Worm (Caenorhabditis elegans) whole organism, midembryonic: Measurements from ENCODE around the gene ZK616.1.

Experiments used
- T22C8.4 ChIP-seq: fragments of 200-800 bp; sonication (Bioruptor generic); IDR thresholded peaks from 2 replicates; pipeline ENCODE4 v1.3.6; 2022; ENCODE audit warnings: missing genetic modification characterization, missing compliant biosample characterization
- cog-1 ChIP-seq: sonication (generic microtip); optimal IDR thresholded peaks from 2 replicates; lab custom pipeline; 2016; ENCODE audit warnings: missing genetic modification characterization, missing compliant biosample characterization
- flt-1 ChIP-seq: fragments of 200-800 bp; sonication (Bioruptor generic); IDR thresholded peaks from 2 replicates; pipeline ENCODE4 v1.3.6; 2022; ENCODE audit warnings: missing genetic modification characterization, missing compliant biosample characterization
- klf-2 ChIP-seq: fragments of 200-800 bp; sonication (Bioruptor generic); conservative IDR thresholded peaks from 2 replicates; pipeline ENCODE4 v1.3.6; 2022; ENCODE audit warnings: missing genetic modification reagents, missing genetic modification characterization, missing compliant biosample characterization
- med-1 ChIP-seq: sonication (generic microtip); optimal IDR thresholded peaks from 2 replicates; lab custom pipeline; 2017; ENCODE audit warnings: missing genetic modification characterization, mild to moderate bottlenecking, missing compliant biosample characterization, antibody characterized with exemption, missing genetic modification reagents; ENCODE audit not compliant: insufficient read depth
- ref-1 ChIP-seq: fragments of 200-800 bp; sonication (Bioruptor generic); conservative IDR thresholded peaks from 2 replicates; pipeline ENCODE4 v1.3.6; 2022; ENCODE audit warnings: missing genetic modification reagents, missing genetic modification characterization, missing compliant biosample characterization
- tab-1 ChIP-seq: fragments of 200-800 bp; sonication (Bioruptor generic); IDR thresholded peaks from 2 replicates; pipeline ENCODE4 v1.3.6; 2022; ENCODE audit warnings: missing genetic modification characterization, missing compliant biosample characterization
- ztf-23 ChIP-seq: fragments of 200-800 bp; sonication (Bioruptor generic); IDR thresholded peaks from 2 replicates; pipeline ENCODE4 v1.3.6; 2022; ENCODE audit warnings: missing genetic modification reagents, missing genetic modification characterization, missing compliant biosample characterization
- ztf-29 ChIP-seq: fragments of 200-800 bp; sonication (Bioruptor generic); IDR thresholded peaks from 2 replicates; pipeline ENCODE4 v1.3.6; 2022; ENCODE audit warnings: missing genetic modification reagents, missing genetic modification characterization, missing compliant biosample characterization

The ZK616.1 gene

DNA sequence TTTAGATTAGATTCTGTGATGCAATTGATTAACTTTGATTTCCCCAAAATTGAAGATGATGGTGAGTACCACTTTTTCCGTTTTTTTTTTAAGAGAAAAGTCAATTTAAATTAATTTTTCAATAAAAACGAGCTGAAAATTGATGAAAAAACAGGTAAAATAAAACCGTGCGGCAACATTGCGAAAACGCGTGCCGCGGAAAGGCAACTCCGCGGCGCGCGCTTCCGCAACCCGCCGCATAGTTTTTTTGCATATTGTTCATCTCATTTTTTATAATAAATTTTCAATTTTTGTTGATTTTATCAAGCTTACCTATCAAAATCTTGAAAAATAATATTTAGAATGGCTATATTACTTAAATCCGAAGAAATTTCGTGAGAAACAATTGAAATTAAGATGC is 29.8 kb upstream of the ZK616.1 start:
- TF ChIP-seq klf-2 (GFP tag; lab: Robert Waterston, UW) (no peak), med-1 (GFP tag; lab: Kevin White, UChicago) (peak; percentile 34), ztf-29 (0 out of 2 replicates have a peak, but pooled peaks have one; percentile 29), ref-1 (GFP tag; lab: Robert Waterston, UW) (0 out of 2 replicates have a peak, but pooled peaks have one; percentile 19), ztf-23 (GFP tag; lab: Robert Waterston, UW) (0 out of 2 replicates have a peak, but pooled peaks have one; percentile 25), T22C8.4 (peak; percentile 57; the same call in 1 of the 2 replicates), tab-1 (GFP tag; lab: Robert Waterston, UW) (peak; percentile 39; the same call in 1 of the 2 replicates), flt-1 (peak; percentile 85), cog-1 (peak; percentile 26)

DNA sequence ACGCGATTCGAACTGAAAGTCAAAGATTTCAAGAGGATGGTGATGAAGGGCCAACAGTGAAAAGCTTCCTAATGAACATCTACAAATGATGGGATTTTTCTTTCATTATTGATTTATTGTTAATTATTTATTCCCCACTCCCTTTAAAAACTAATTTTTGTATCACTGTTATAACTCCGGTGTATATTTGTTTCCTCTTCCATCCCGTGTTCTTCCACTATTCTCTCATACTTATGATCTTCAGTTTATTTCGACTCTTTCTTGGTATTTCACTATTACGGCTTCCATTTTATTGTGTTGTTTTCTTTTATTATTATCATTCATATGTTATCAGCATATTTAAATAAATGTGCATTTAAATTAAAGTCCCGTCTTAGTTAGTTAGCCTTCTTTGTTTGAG is 26.4 kb upstream of the ZK616.1 start:
- no peak for TF ChIP-seq klf-2 (GFP tag; lab: Robert Waterston, UW)
- no peak for TF ChIP-seq cog-1
- TF ChIP-seq ztf-23 (GFP tag; lab: Robert Waterston, UW) = no peak
- TF ChIP-seq ref-1 (GFP tag; lab: Robert Waterston, UW) = no peak
- TF ChIP-seq med-1 (GFP tag; lab: Kevin White, UChicago) = no peak
- TF ChIP-seq tab-1 (GFP tag; lab: Robert Waterston, UW) = no peak
- TF ChIP-seq ztf-29 = no peak
- TF ChIP-seq flt-1 = no peak
- no peak for TF ChIP-seq T22C8.4

DNA sequence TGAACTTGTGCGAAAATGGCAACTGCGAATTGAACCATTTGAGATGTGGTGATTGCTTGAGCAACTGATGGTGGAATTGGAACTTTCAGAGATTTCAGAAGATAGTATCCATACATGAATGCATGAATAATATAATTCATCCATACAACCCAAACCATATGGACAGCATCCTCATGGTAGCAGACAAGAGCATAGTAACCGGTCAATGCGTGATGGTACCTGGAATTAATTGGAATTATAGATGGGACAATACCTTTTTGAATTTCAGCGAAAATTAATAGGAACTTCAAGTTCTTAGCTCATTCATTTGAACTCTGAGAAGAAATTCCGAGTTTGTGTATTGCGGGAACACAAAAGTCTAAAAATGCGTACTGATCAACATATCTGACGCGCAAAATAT is 25.8 kb upstream of the ZK616.1 start:
- TF ChIP-seq med-1 (GFP tag; lab: Kevin White, UChicago) = no peak
- no peak for TF ChIP-seq T22C8.4
- no peak for TF ChIP-seq cog-1
- no peak for TF ChIP-seq klf-2 (GFP tag; lab: Robert Waterston, UW)
- no peak for TF ChIP-seq ztf-29
- no peak for TF ChIP-seq ztf-23 (GFP tag; lab: Robert Waterston, UW)
- TF ChIP-seq tab-1 (GFP tag; lab: Robert Waterston, UW) = no peak
- no peak for TF ChIP-seq flt-1
- no peak for TF ChIP-seq ref-1 (GFP tag; lab: Robert Waterston, UW)

DNA sequence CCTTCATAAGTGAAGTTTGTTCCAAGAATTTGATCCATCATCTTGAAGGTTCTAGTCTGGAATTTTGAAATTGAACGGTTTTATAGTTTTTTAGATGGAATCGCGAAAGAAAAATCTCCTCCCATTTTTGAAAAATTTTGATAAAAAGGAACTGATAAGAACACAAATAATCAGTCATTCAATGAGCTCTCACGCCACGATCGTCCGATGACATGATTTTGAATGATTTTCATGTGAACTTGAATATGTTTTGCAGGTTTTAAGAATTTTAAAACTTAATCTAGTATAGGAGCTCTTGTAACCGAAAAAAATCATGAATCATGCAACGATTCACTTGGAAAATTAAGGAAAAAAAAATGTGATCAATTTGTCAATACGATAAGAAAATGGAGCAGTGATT is 23.6 kb upstream of the ZK616.1 start, which contains the start of gene elo-5:
TSS of gene elo-5 (minus strand) at position 56 of the 400 bp plus-strand sequence.
- TF ChIP-seq flt-1 (no peak), ztf-23 (GFP tag; lab: Robert Waterston, UW) (no peak), med-1 (GFP tag; lab: Kevin White, UChicago) (no peak), T22C8.4 (no peak), ref-1 (GFP tag; lab: Robert Waterston, UW) (no peak), cog-1 (no peak), ztf-29 (no peak), tab-1 (GFP tag; lab: Robert Waterston, UW) (no peak), klf-2 (GFP tag; lab: Robert Waterston, UW) (no peak)

DNA sequence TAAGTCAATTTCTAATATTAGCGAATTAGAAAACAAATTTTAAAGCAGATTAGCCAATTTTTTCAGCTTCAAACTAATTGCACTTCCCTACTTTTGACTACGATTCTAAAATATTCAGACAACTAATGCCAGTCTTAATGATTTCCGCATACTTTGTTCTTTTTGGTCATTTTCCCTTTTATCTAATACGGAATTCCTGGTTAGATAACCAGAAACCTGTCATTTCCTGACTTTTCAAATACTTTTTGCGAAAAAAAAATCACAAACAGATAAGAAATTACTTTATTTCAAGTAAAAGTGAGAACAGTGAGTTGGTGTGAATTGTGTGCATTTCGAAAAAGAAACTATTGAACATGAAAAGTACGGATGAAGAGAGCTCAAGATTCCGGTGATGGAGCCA is 20.6 kb upstream of the ZK616.1 start:
- TF ChIP-seq flt-1 (no peak), ztf-23 (GFP tag; lab: Robert Waterston, UW) (no peak), med-1 (GFP tag; lab: Kevin White, UChicago) (no peak), T22C8.4 (no peak)

DNA sequence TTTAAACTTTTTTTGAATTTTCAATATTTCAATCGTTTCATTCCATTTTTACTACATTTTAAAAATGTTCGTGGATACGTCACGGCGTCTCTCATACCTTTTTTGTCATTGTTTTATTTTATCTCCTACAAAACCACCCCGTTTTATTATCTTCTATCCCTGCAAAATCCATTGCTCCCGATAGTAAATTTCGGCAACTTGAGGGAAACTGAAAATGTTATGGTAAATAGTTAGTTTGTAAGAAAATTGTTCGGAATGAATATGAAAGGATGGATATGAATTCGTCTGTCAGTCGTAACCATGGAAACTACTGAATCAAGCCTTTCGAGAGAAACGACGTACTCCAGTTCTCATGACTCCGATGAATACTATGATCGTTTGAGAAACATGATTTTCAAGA is 19.4 kb upstream of the ZK616.1 start, which contains the start of gene F41H10.2:
TSS of gene F41H10.2 (plus strand) at position 301 of the 400 bp plus-strand sequence.
- no peak for TF ChIP-seq tab-1 (GFP tag; lab: Robert Waterston, UW)
- TF ChIP-seq ztf-29 = no peak
- no peak for TF ChIP-seq cog-1
- no peak for TF ChIP-seq med-1 (GFP tag; lab: Kevin White, UChicago)
- TF ChIP-seq flt-1 = no peak
- no peak for TF ChIP-seq klf-2 (GFP tag; lab: Robert Waterston, UW)
- TF ChIP-seq ref-1 (GFP tag; lab: Robert Waterston, UW) = no peak
- no peak for TF ChIP-seq ztf-23 (GFP tag; lab: Robert Waterston, UW)
- TF ChIP-seq T22C8.4 = no peak

DNA sequence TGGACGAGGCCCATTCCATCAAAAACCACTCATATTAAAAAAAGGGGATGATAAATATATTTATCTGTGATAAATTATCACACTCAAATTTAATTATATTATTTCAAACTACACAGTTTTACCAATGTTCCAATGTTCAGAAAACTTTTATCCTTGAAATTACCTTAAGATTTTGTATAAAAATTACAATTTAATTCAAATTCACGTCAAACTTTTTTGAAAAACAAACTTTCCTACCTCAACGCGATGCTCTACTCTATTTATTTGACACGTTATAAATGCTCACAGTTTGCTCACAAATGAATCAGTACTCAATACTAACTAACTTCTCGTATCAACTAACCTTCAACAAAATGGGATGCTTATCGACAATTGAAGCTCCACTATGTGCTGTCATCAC is 18.1 kb upstream of the ZK616.1 start, which contains the start of gene F41H10.1:
TSS of gene F41H10.1 (plus strand) at position 301 of the 400 bp plus-strand sequence.
- no peak for TF ChIP-seq ref-1 (GFP tag; lab: Robert Waterston, UW)
- TF ChIP-seq tab-1 (GFP tag; lab: Robert Waterston, UW) = no peak
- TF ChIP-seq cog-1 = no peak
- no peak for TF ChIP-seq med-1 (GFP tag; lab: Kevin White, UChicago)
- no peak for TF ChIP-seq klf-2 (GFP tag; lab: Robert Waterston, UW)

DNA sequence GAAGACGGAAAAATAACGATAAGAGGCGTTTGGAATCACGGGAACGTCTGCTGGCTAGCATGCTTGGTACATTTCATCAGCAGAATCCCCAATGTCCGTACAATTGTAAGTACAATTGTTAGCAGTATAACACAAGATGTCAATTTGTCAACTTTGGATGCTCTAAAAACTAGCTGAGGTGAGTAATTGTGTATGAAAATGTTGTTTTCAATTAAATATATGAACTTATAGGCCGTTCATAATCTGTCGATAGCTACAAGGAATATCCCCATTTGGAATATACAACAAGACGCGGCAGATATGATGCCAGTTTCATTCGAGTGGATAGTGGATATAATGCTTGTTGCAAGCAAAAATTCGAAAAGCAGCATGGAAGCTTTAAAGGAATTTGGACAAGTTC is 15.7 kb upstream of the ZK616.1 start, which contains the start of gene F41H10.12:
TSS of gene F41H10.12 (plus strand) at position 301 of the 400 bp plus-strand sequence.
- TF ChIP-seq ref-1 (GFP tag; lab: Robert Waterston, UW) = no peak
- no peak for TF ChIP-seq cog-1
- TF ChIP-seq flt-1 = no peak
- no peak for TF ChIP-seq ztf-29
- TF ChIP-seq med-1 (GFP tag; lab: Kevin White, UChicago) = no peak
- no peak for TF ChIP-seq ztf-23 (GFP tag; lab: Robert Waterston, UW)
- no peak for TF ChIP-seq tab-1 (GFP tag; lab: Robert Waterston, UW)
- no peak for TF ChIP-seq T22C8.4
- TF ChIP-seq klf-2 (GFP tag; lab: Robert Waterston, UW) = no peak

DNA sequence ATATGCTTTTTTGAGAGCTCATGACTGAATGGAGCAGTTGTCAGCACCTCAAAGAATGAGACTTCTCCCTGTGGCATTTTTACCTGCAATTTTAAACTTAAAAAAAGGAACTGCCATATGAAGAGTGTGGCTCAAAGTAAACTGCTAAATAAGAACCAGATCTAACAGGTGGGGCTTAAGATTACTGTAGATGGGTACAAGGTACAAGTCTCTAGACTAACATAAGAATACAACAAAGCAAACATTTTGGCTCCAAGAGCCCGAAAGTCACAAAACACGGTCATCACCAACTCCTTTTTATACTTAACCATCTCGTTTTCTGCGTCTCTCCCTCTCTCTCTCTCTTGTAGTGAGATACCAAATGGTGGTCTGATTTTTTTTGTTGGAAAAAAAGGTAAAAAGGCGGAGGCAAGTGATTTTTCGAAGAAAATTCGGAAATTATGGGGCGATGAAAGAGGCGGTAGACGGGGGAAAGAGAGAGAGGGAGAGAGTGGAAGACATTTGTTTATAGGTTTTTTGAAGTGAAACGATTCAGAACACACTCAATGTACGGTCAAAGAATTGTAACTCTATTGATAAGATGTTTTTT is 12.1 kb upstream of the ZK616.1 start, which contains the start of gene elo-6:
TSS of gene elo-6 (minus strand) at position 83 of the 589 bp plus-strand sequence.
- no peak for TF ChIP-seq klf-2 (GFP tag; lab: Robert Waterston, UW)

DNA sequence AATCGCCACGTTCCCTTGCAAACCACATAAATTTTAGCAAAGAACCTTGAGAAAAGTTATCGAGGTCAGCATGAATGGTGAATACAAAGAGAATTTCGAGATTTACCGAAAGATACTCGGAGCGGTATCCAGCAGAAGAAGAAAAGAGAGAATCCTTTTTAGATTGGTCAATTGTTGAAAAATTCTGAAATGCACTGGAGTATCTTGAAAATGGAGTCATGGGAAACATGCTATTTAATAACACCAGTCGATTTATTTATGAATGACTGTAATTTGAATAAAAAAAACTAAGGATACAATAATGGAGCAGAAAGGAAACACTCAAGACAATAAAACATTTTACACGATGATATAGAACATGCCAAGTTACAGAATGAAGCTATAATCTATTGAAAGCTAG is 10.8 kb upstream of the ZK616.1 start:
- TF ChIP-seq ztf-23 (GFP tag; lab: Robert Waterston, UW) (no peak), flt-1 (no peak), med-1 (GFP tag; lab: Kevin White, UChicago) (no peak), T22C8.4 (no peak), ztf-29 (no peak), ref-1 (GFP tag; lab: Robert Waterston, UW) (no peak), tab-1 (GFP tag; lab: Robert Waterston, UW) (no peak), klf-2 (GFP tag; lab: Robert Waterston, UW) (no peak), cog-1 (no peak)
